Worm (Caenorhabditis elegans): ENCODE data around the gene K09F6.9.

The K09F6.9 gene

ce11 chrII:2233240-2233639 is 49.3 kb downstream of the K09F6.9 start, which contains the start of gene cct-3:
Gene cct-3 (plus strand): TSS chrII:2233540.
- no peak for TF ChIP-seq zfp-2 (tag; optimal IDR thresholded peaks at IDR 0.05)
- no peak for TF ChIP-seq ceh-62 (tag; optimal IDR thresholded peaks at IDR 0.05)
- no peak for TF ChIP-seq egl-43 (GFP tag; IDR thresholded peaks at IDR 0.05)
- no peak for TF ChIP-seq nhr-237 (tag; optimal IDR thresholded peaks at IDR 0.05)
- TF ChIP-seq F49E8.2 (tag; optimal IDR thresholded peaks at IDR 0.05; ENCODE audit: borderline replicate concordance): no peak
- no peak for TF ChIP-seq nhr-25 (tag; optimal IDR thresholded peaks at IDR 0.05; ENCODE audit: borderline replicate concordance, insufficient read depth)
- no peak for TF ChIP-seq fos-1 (tag; optimal IDR thresholded peaks at IDR 0.05)
- TF ChIP-seq aly-2 (tag; optimal IDR thresholded peaks at IDR 0.05): no peak
- no peak for TF ChIP-seq hlh-30 (tag; optimal IDR thresholded peaks at IDR 0.05; ENCODE audit: insufficient read depth)
- TF ChIP-seq R02D3.7 (tag; optimal IDR thresholded peaks at IDR 0.05): no peak
- no peak for TF ChIP-seq ZK546.5 (tag; optimal IDR thresholded peaks at IDR 0.05)
- no peak for TF ChIP-seq fkh-10 (GFP tag; optimal IDR thresholded peaks at IDR 0.05)
- TF ChIP-seq Y48G9A.11 (GFP tag; IDR thresholded peaks at IDR 0.05): no peak

ce11 chrII:2232429-2232828 is 50.1 kb downstream of the K09F6.9 start, which contains the start of gene F54A3.6:
Gene F54A3.6 (minus strand): TSS chrII:2232470.
- TF ChIP-seq hmg-1.1 (GFP tag; IDR thresholded peaks at IDR 0.05): 0 out of 2 replicates have a peak, but pooled peaks have one; percentile 32
- TF ChIP-seq lin-38 (GFP tag; IDR thresholded peaks at IDR 0.05): 0 out of 2 replicates have a peak, but pooled peaks have one; percentile 12
- TF ChIP-seq lsy-2 (tag; optimal IDR thresholded peaks at IDR 0.05): peak; percentile 41 to 80
- peak; percentile 97 for TF ChIP-seq D1046.2 (GFP tag; IDR thresholded peaks at IDR 0.05)

All from whole organism, L4 larva.